Fruit fly (Drosophila melanogaster) whole organism, wandering third instar larva: ENCODE measurements around the gene tal-3A.

Experiments used
- Abd-B ChIP-seq: fragments of >200 bp; optimal IDR thresholded peaks from 2 replicates; lab custom pipeline; 2017; ENCODE audit warnings: missing biosample characterization, missing genetic modification characterization
- CG32264 ChIP-seq: fragments of 200-800 bp; sonication (Bioruptor generic); optimal IDR thresholded peaks from 2 replicates; lab custom pipeline; 2016; ENCODE audit warnings: missing biosample characterization, missing genetic modification characterization
- CG9705 ChIP-seq: fragments of 200-800 bp; sonication (Bioruptor generic); optimal IDR thresholded peaks from 2 replicates; lab custom pipeline; 2018; ENCODE audit warnings: missing biosample characterization, mild to moderate bottlenecking, missing genetic modification characterization
- CrebA ChIP-seq: fragments of 200-800 bp; sonication (Bioruptor generic); optimal IDR thresholded peaks from 2 replicates; lab custom pipeline; 2016; ENCODE audit warnings: missing biosample characterization, mild to moderate bottlenecking, missing genetic modification characterization, borderline replicate concordance
- Dfd ChIP-seq: fragments of >200 bp; optimal IDR thresholded peaks from 2 replicates; lab custom pipeline; 2017; ENCODE audit warnings: missing biosample characterization, missing genetic modification characterization
- Dif ChIP-seq: fragments of 200-275, 200-300 bp; sonication (Bioruptor generic); optimal IDR thresholded peaks from 2 replicates; lab custom pipeline; 2018; ENCODE audit warnings: missing biosample characterization, missing genetic modification characterization; ENCODE audit not compliant: partially characterized antibody
- GATAd ChIP-seq: sonication (Bioruptor generic); optimal IDR thresholded peaks from 2 replicates; lab custom pipeline; 2016; ENCODE audit warnings: missing biosample characterization, missing genetic modification characterization
- HLH106 ChIP-seq: fragments of 200-800 bp; optimal IDR thresholded peaks from 3 replicates; lab custom pipeline; 2019; ENCODE audit warnings: missing biosample characterization, mild to moderate bottlenecking, missing genetic modification characterization, moderate library complexity
- Hnf4 ChIP-seq: fragments of 200-800 bp; sonication (Bioruptor generic); optimal IDR thresholded peaks from 2 replicates; lab custom pipeline; 2016; ENCODE audit warnings: missing biosample characterization, mild to moderate bottlenecking, missing genetic modification characterization
- Hr78 ChIP-seq: fragments of >200 bp; optimal IDR thresholded peaks from 2 replicates; lab custom pipeline; 2017; ENCODE audit warnings: missing biosample characterization, missing genetic modification characterization
- Hr83 ChIP-seq: fragments of 200-300 bp; sonication (Bioruptor generic); optimal IDR thresholded peaks from 2 replicates; lab custom pipeline; 2016; ENCODE audit warnings: missing biosample characterization, mild to moderate bottlenecking, missing genetic modification characterization, moderate library complexity; ENCODE audit not compliant: poor library complexity, severe bottlenecking
- Jra ChIP-seq: sonication (Bioruptor generic); optimal IDR thresholded peaks from 2 replicates; lab custom pipeline; 2016; ENCODE audit warnings: missing biosample characterization, missing genetic modification characterization
- Mio ChIP-seq: sonication (Bioruptor generic); optimal IDR thresholded peaks from 2 replicates; lab custom pipeline; 2016; ENCODE audit warnings: missing biosample characterization, missing genetic modification characterization
- Myc ChIP-seq: fragments of >200 bp; optimal IDR thresholded peaks from 2 replicates; lab custom pipeline; 2017
- N ChIP-seq: fragments of >200 bp; optimal IDR thresholded peaks from 2 replicates; lab custom pipeline; 2018; ENCODE audit warnings: missing biosample characterization, missing external identifiers, missing genetic modification characterization
- OdsH ChIP-seq: fragments of 200-800 bp; sonication (Bioruptor generic); optimal IDR thresholded peaks from 2 replicates; lab custom pipeline; 2016; ENCODE audit warnings: missing biosample characterization, mild to moderate bottlenecking, missing genetic modification characterization
- Rel ChIP-seq, 2 experiments: fragments of 200-800 bp; sonication (Bioruptor generic) in 1 of 2; optimal IDR thresholded peaks; 2 replicates in 1 of 2; 3 replicates in 1 of 2; lab custom pipeline; 2016 to 2019; ENCODE audit warnings: mild to moderate bottlenecking in 2 of 2, missing biosample characterization in 2 of 2, missing genetic modification characterization in 2 of 2, moderate library complexity in 1 of 2
- Sp1 ChIP-seq: fragments of 200-800 bp; sonication (Bioruptor generic); optimal IDR thresholded peaks from 3 replicates; lab custom pipeline; 2019; ENCODE audit warnings: missing biosample characterization, mild to moderate bottlenecking, missing genetic modification characterization, moderate library complexity
- Vsx2 ChIP-seq: fragments of 200-300, 225-300 bp; sonication (Bioruptor generic); optimal IDR thresholded peaks from 2 replicates; lab custom pipeline; 2018; ENCODE audit warnings: missing biosample characterization, missing genetic modification characterization; ENCODE audit not compliant: partially characterized antibody
- br ChIP-seq: fragments of 200-800 bp; sonication (Bioruptor generic); optimal IDR thresholded peaks from 2 replicates; lab custom pipeline; 2016; ENCODE audit warnings: missing biosample characterization, missing genetic modification characterization
- brk ChIP-seq: fragments of 200-800 bp; sonication (Bioruptor generic); optimal IDR thresholded peaks from 2 replicates; lab custom pipeline; 2016; ENCODE audit warnings: missing biosample characterization, mild to moderate bottlenecking, missing genetic modification characterization
- dl ChIP-seq, 2 experiments: fragments of 175-275, 200-275 bp in 1 of 2; fragments of 200-275 bp in 1 of 2; sonication (Bioruptor generic); optimal IDR thresholded peaks; lab custom pipeline; 2018; ENCODE audit warnings: mild to moderate bottlenecking in 2 of 2, missing biosample characterization in 2 of 2, missing genetic modification characterization in 2 of 2, moderate library complexity in 2 of 2; ENCODE audit not compliant: partially characterized antibody in 2 of 2, insufficient read depth in 1 of 2
- dmrt93B ChIP-seq: fragments of 200-800 bp; sonication (Bioruptor generic); optimal IDR thresholded peaks from 2 replicates; lab custom pipeline; 2018; ENCODE audit warnings: missing biosample characterization, mild to moderate bottlenecking, missing genetic modification characterization
- dsf ChIP-seq: sonication (Bioruptor generic); optimal IDR thresholded peaks from 2 replicates; lab custom pipeline; 2016; ENCODE audit warnings: missing biosample characterization, missing genetic modification characterization, borderline replicate concordance
- ey ChIP-seq: fragments of 200-800 bp; sonication (Bioruptor generic); optimal IDR thresholded peaks from 2 replicates; lab custom pipeline; 2016; ENCODE audit warnings: missing biosample characterization, missing genetic modification characterization
- foxo ChIP-seq, 2 experiments: fragments of 200-800 bp; sonication (Bioruptor generic); optimal IDR thresholded peaks; 2 replicates in 1 of 2; 3 replicates in 1 of 2; lab custom pipeline; 2016 to 2017; ENCODE audit warnings: missing biosample characterization in 2 of 2, missing genetic modification characterization in 2 of 2
- fru ChIP-seq: fragments of 200-800 bp; sonication (Bioruptor generic); optimal IDR thresholded peaks from 3 replicates; lab custom pipeline; 2016; ENCODE audit warnings: missing biosample characterization, mild to moderate bottlenecking, missing genetic modification characterization
- h ChIP-seq: fragments of 200-800 bp; sonication (Bioruptor generic); optimal IDR thresholded peaks from 3 replicates; lab custom pipeline; 2016; ENCODE audit warnings: missing biosample characterization, mild to moderate bottlenecking, missing genetic modification characterization
- jim ChIP-seq: fragments of 175-275, 200-325 bp; sonication (Bioruptor generic); optimal IDR thresholded peaks from 2 replicates; lab custom pipeline; 2016; ENCODE audit warnings: missing biosample characterization, mild to moderate bottlenecking, missing genetic modification characterization
- lola ChIP-seq: fragments of >200 bp; optimal IDR thresholded peaks from 2 replicates; lab custom pipeline; 2017; ENCODE audit warnings: missing biosample characterization, missing genetic modification characterization
- pan ChIP-seq: fragments of >200 bp; optimal IDR thresholded peaks from 2 replicates; lab custom pipeline; 2017
- psq ChIP-seq: fragments of 200-800 bp; sonication (Bioruptor generic); optimal IDR thresholded peaks from 3 replicates; lab custom pipeline; 2017; ENCODE audit warnings: missing biosample characterization, mild to moderate bottlenecking, missing genetic modification characterization, moderate library complexity
- rgr ChIP-seq: fragments of 200-800 bp; sonication (Bioruptor generic); optimal IDR thresholded peaks from 3 replicates; lab custom pipeline; 2016; ENCODE audit warnings: missing biosample characterization, mild to moderate bottlenecking, missing genetic modification characterization
- sage ChIP-seq: fragments of 200-800 bp; sonication (Bioruptor generic); optimal IDR thresholded peaks from 2 replicates; lab custom pipeline; 2016; ENCODE audit warnings: missing biosample characterization, mild to moderate bottlenecking, missing genetic modification characterization
- sv ChIP-seq: fragments of 200-800 bp; sonication (Bioruptor generic); optimal IDR thresholded peaks from 3 replicates; lab custom pipeline; 2016; ENCODE audit warnings: missing biosample characterization, missing genetic modification characterization
- tai ChIP-seq: sonication (Bioruptor generic); optimal IDR thresholded peaks from 2 replicates; lab custom pipeline; 2016; ENCODE audit warnings: missing biosample characterization, missing genetic modification characterization
- usp ChIP-seq: fragments of >200 bp; optimal IDR thresholded peaks from 2 replicates; lab custom pipeline; 2017; ENCODE audit warnings: missing biosample characterization, missing genetic modification characterization
- woc ChIP-seq: sonication (Bioruptor generic); optimal IDR thresholded peaks from 2 replicates; lab custom pipeline; 2016; ENCODE audit warnings: missing biosample characterization, mild to moderate bottlenecking, missing genetic modification characterization

tal-3A gene

dm6 chr3R:13837807-13838206, 24.9 kb downstream of the tal-3A start, which contains the start of gene Nsf2 (continued):
- TF ChIP-seq HLH106 (tag; lab: Kevin White, UChicago) (peak; percentile 14), Vsx2 (peak; percentile 66), fru (GFP tag; lab: Kevin White, UChicago) (no peak), CG9705 (GFP tag; lab: Kevin White, UChicago) (no peak)

dm6 chr3R:13839883-13840412, 27.0 kb downstream of the tal-3A start, which contains the start of gene CG31495:
Gene CG31495, minus strand, starts transcription at chr3R:13839934.
- TF ChIP-seq Hr83 (no peak), woc (GFP tag; lab: Kevin White, UChicago) (no peak), Hnf4 (GFP tag; lab: Kevin White, UChicago) (peak; percentile 44), Dfd (GFP tag; lab: Kevin White, UChicago) (no peak), ey (no peak), OdsH (GFP tag; lab: Kevin White, UChicago) (no peak), fru (GFP tag; lab: Kevin White, UChicago) (no peak), jim (GFP tag; lab: Kevin White, UChicago) (no peak), Hr78 (GFP tag; lab: Kevin White, UChicago) (peak; percentile 41), dsf (GFP tag; lab: Kevin White, UChicago) (no peak), lola (no peak), pan (lab: Kevin White, UChicago) (no peak), CG32264 (GFP tag; lab: Kevin White, UChicago) (no peak), HLH106 (tag; lab: Kevin White, UChicago) (peak; percentile 20), Abd-B (no peak), dl (GFP tag; optimal IDR thresholded peaks at IDR 0.05; lab: Kevin White, UChicago; ENCODE audit: insufficient read depth in 1 of 2, partially characterized antibody in 2 of 2) (no peak), Rel (GFP tag; optimal IDR thresholded peaks at IDR 0.05; lab: Kevin White, UChicago) (no peak), Rel (tag; optimal IDR thresholded peaks at IDR 0.05; lab: Kevin White, UChicago) (no peak), foxo (GFP tag; optimal IDR thresholded peaks at IDR 0.05; lab: Kevin White, UChicago) (no peak), N (GFP tag; lab: Kevin White, UChicago) (peak; percentile 67), Mio (no peak), Vsx2 (peak; percentile 42), Dif (GFP tag; lab: Kevin White, UChicago) (no peak), CG9705 (GFP tag; lab: Kevin White, UChicago) (no peak), h (no peak), tai (no peak), GATAd (peak; percentile 4), sage (GFP tag; lab: Kevin White, UChicago) (no peak), Sp1 (GFP tag; lab: Kevin White, UChicago) (no peak), dmrt93B (GFP tag; lab: Kevin White, UChicago) (no peak), Jra (no peak), br (GFP tag; lab: Kevin White, UChicago) (no peak), rgr (GFP tag; lab: Kevin White, UChicago) (no peak), psq (GFP tag; lab: Kevin White, UChicago) (no peak), Myc (lab: Kevin White, UChicago) (no peak), sv (GFP tag; lab: Kevin White, UChicago) (no peak), usp (GFP tag; lab: Kevin White, UChicago) (no peak), brk (GFP tag; lab: Kevin White, UChicago) (peak; percentile 41), CrebA (no peak)
- TF ChIP-seq, all 38 proteins: peak for 7

dm6 chr3R:13840956-13841355, 28.0 kb downstream of the tal-3A start:
- TF ChIP-seq woc (GFP tag; lab: Kevin White, UChicago) (peak; percentile 28), psq (GFP tag; lab: Kevin White, UChicago) (peak; percentile 55), ey (peak; percentile 65), Sp1 (GFP tag; lab: Kevin White, UChicago) (peak; percentile 66), Hr83 (no peak), Hnf4 (GFP tag; lab: Kevin White, UChicago) (peak; percentile 39), rgr (GFP tag; lab: Kevin White, UChicago) (peak; percentile 73), HLH106 (tag; lab: Kevin White, UChicago) (peak; percentile 63), fru (GFP tag; lab: Kevin White, UChicago) (peak; percentile 65), dmrt93B (GFP tag; lab: Kevin White, UChicago) (peak; percentile 6), CG9705 (GFP tag; lab: Kevin White, UChicago) (peak; percentile 21), foxo (GFP tag; optimal IDR thresholded peaks at IDR 0.05; lab: Kevin White, UChicago) (peak in 1 of 2 experiments; percentile 68), Hr78 (GFP tag; lab: Kevin White, UChicago) (no peak), GATAd (peak; percentile 24), Jra (peak; percentile 15), brk (GFP tag; lab: Kevin White, UChicago) (peak; percentile 7), br (GFP tag; lab: Kevin White, UChicago) (peak; percentile 61), Myc (lab: Kevin White, UChicago) (no peak), h (peak; percentile 80), Dfd (GFP tag; lab: Kevin White, UChicago) (no peak), N (GFP tag; lab: Kevin White, UChicago) (no peak), sv (GFP tag; lab: Kevin White, UChicago) (no peak), OdsH (GFP tag; lab: Kevin White, UChicago) (peak; percentile 62)
